Fruit fly (Drosophila melanogaster) whole organism, embryonic: ENCODE measurements around the gene CG10513.

Source experiments
- Aef1 ChIP-seq: fragments of 200-800 bp; sonication (Bioruptor generic); IDR thresholded peaks from 3 replicates; pipeline ENCODE4 v1.3.6; 2022; ENCODE audit warnings: missing biosample characterization, missing genetic modification characterization
- BEAF-32 ChIP-seq: fragments of 200-800 bp; sonication (Bioruptor generic); optimal IDR thresholded peaks from 3 replicates; lab custom pipeline; 2017; ENCODE audit warnings: missing biosample characterization, missing genetic modification characterization, mild to moderate bottlenecking, moderate library complexity, missing genetic modification reagents
- Bgb ChIP-seq: fragments of 200-800 bp; sonication (Bioruptor generic); IDR thresholded peaks from 2 replicates; pipeline ENCODE4 v1.3.6; 2022; ENCODE audit warnings: missing biosample characterization, missing genetic modification characterization; ENCODE audit not compliant: partially characterized antibody
- CG10209 ChIP-seq: fragments of 200-800 bp; sonication (Bioruptor generic); optimal IDR thresholded peaks from 3 replicates; lab custom pipeline; 2017; ENCODE audit warnings: missing biosample characterization, mild to moderate bottlenecking, missing genetic modification characterization, missing genetic modification reagents
- CG10267 ChIP-seq: fragments of 200-800 bp; sonication (Bioruptor generic); optimal IDR thresholded peaks from 2 replicates; lab custom pipeline; 2018; ENCODE audit warnings: missing biosample characterization, mild to moderate bottlenecking, missing genetic modification characterization, moderate library complexity
- CG11398 ChIP-seq: fragments of 200-800 bp; sonication (Bioruptor generic); optimal IDR thresholded peaks from 2 replicates; lab custom pipeline; 2016; ENCODE audit warnings: missing biosample characterization, missing genetic modification characterization
- CG12391 ChIP-seq: fragments of 200-800 bp; sonication (Bioruptor generic); optimal IDR thresholded peaks from 3 replicates; lab custom pipeline; 2018; ENCODE audit warnings: missing biosample characterization, mild to moderate bottlenecking, missing genetic modification characterization, moderate library complexity
- CG12659 ChIP-seq: fragments of 200-800 bp; sonication (Bioruptor generic); optimal IDR thresholded peaks from 3 replicates; lab custom pipeline; 2017; ENCODE audit warnings: mild to moderate bottlenecking, missing biosample characterization, missing genetic modification reagents, missing genetic modification characterization
- CG13424 ChIP-seq: fragments of 200-800 bp; sonication (Bioruptor generic); optimal IDR thresholded peaks from 2 replicates; lab custom pipeline; 2019; ENCODE audit warnings: missing biosample characterization, mild to moderate bottlenecking, missing genetic modification characterization, moderate library complexity
- CG14710 ChIP-seq: fragments of 200-800 bp; sonication (Bioruptor generic); optimal IDR thresholded peaks from 3 replicates; lab custom pipeline; 2019; ENCODE audit warnings: missing biosample characterization, mild to moderate bottlenecking, missing genetic modification characterization, moderate library complexity
- CG15696 ChIP-seq: fragments of 200-800 bp; sonication (Bioruptor generic); optimal IDR thresholded peaks from 2 replicates; lab custom pipeline; 2019; ENCODE audit warnings: missing biosample characterization, mild to moderate bottlenecking, missing genetic modification characterization, moderate library complexity
- CG16779 ChIP-seq: fragments of 200-800 bp; sonication (Bioruptor generic); IDR thresholded peaks from 2 replicates; pipeline ENCODE4 v1.3.6; 2022; ENCODE audit warnings: missing biosample characterization, missing genetic modification characterization
- CG17829 ChIP-seq: fragments of 200-800 bp; optimal IDR thresholded peaks from 2 replicates; lab custom pipeline; 2019; ENCODE audit warnings: missing biosample characterization, mild to moderate bottlenecking, missing genetic modification characterization, moderate library complexity
- CG34376 ChIP-seq: fragments of 200-800 bp; sonication (Bioruptor generic); optimal IDR thresholded peaks from 2 replicates; lab custom pipeline; 2018; ENCODE audit warnings: missing biosample characterization, mild to moderate bottlenecking, missing genetic modification characterization
- CG3847 ChIP-seq: fragments of 200-800 bp; sonication (Bioruptor generic); IDR thresholded peaks from 2 replicates; pipeline ENCODE4 v1.3.6; 2022; ENCODE audit warnings: missing biosample characterization, missing genetic modification characterization
- CG42726 ChIP-seq: fragments of 200-800 bp; sonication (Bioruptor generic); IDR thresholded peaks from 2 replicates; pipeline ENCODE4 v1.3.6; 2022; ENCODE audit warnings: missing biosample characterization, missing genetic modification characterization; ENCODE audit not compliant: partially characterized antibody
- CG7556 ChIP-seq: fragments of 200-800 bp; sonication (Bioruptor generic); optimal IDR thresholded peaks from 2 replicates; lab custom pipeline; 2017; ENCODE audit warnings: missing biosample characterization, mild to moderate bottlenecking, missing genetic modification characterization
- CG8290 ChIP-seq, 3 experiments: fragments of 200-800 bp; sonication (Bioruptor generic); optimal IDR thresholded peaks; 2 replicates each; lab custom pipeline; 2016 to 2019; ENCODE audit warnings: missing biosample characterization in 3 of 3, missing genetic modification characterization in 3 of 3, mild to moderate bottlenecking in 2 of 3, moderate library complexity in 1 of 3
- CG8924 ChIP-seq: fragments of 200-800 bp; optimal IDR thresholded peaks from 3 replicates; lab custom pipeline; 2019; ENCODE audit warnings: missing biosample characterization, mild to moderate bottlenecking, missing genetic modification characterization, moderate library complexity
- CTCF ChIP-seq: fragments of 200-800 bp; sonication (Bioruptor generic); optimal IDR thresholded peaks from 2 replicates; lab custom pipeline; 2017; ENCODE audit warnings: missing biosample characterization, mild to moderate bottlenecking, missing genetic modification characterization, moderate library complexity
- Dek ChIP-seq: fragments of 200-800 bp; sonication (Bioruptor generic); optimal IDR thresholded peaks from 3 replicates; lab custom pipeline; 2019; ENCODE audit warnings: missing biosample characterization, mild to moderate bottlenecking, missing genetic modification characterization, moderate library complexity
- Ets97D ChIP-seq: fragments of 200-800 bp; sonication (Bioruptor generic); optimal IDR thresholded peaks from 3 replicates; lab custom pipeline; 2016; ENCODE audit warnings: missing biosample characterization, missing genetic modification characterization
- H15 ChIP-seq: fragments of 200-800 bp; sonication (Bioruptor generic); IDR thresholded peaks from 3 replicates; pipeline ENCODE4 v1.3.6; 2022; ENCODE audit warnings: missing biosample characterization, missing genetic modification characterization
- Jarid2 ChIP-seq: fragments of 200-800 bp; sonication (Bioruptor generic); optimal IDR thresholded peaks from 3 replicates; lab custom pipeline; 2017; ENCODE audit warnings: mild to moderate bottlenecking, missing biosample characterization, missing genetic modification reagents, missing genetic modification characterization
- Med ChIP-seq: fragments of 200-800 bp; sonication (Bioruptor generic); peaks from one replicate; lab custom pipeline; 2016; ENCODE audit warnings: missing biosample characterization, missing genetic modification characterization, mild to moderate bottlenecking, inconsistent platforms, moderate library complexity
- Nf-YC ChIP-seq: fragments of 200-800 bp; optimal IDR thresholded peaks from 3 replicates; lab custom pipeline; 2019; ENCODE audit warnings: missing biosample characterization, mild to moderate bottlenecking, missing genetic modification characterization, moderate library complexity
- PHDP ChIP-seq: fragments of 200-800 bp; sonication (Bioruptor generic); optimal IDR thresholded peaks from 3 replicates; lab custom pipeline; 2018; ENCODE audit warnings: missing biosample characterization, mild to moderate bottlenecking, missing genetic modification characterization, moderate library complexity
- amos ChIP-seq: fragments of 200-800 bp; sonication (Bioruptor generic); IDR thresholded peaks from 2 replicates; pipeline ENCODE4 v1.3.6; 2022; ENCODE audit warnings: missing biosample characterization, missing genetic modification characterization; ENCODE audit not compliant: partially characterized antibody
- ase ChIP-seq: fragments of 200-800 bp; sonication (Bioruptor generic); IDR thresholded peaks from 3 replicates; pipeline ENCODE4 v1.3.6; 2022; ENCODE audit warnings: missing biosample characterization, missing genetic modification characterization
- exex ChIP-seq: fragments of 200-800 bp; sonication (Bioruptor generic); optimal IDR thresholded peaks from 4 replicates; lab custom pipeline; 2018; ENCODE audit warnings: missing biosample characterization, mild to moderate bottlenecking, missing genetic modification characterization, moderate library complexity
- fd3F ChIP-seq: fragments of 200-800 bp; sonication (Bioruptor generic); optimal IDR thresholded peaks from 2 replicates; lab custom pipeline; 2018; ENCODE audit warnings: missing biosample characterization, mild to moderate bottlenecking, missing genetic modification characterization, moderate library complexity
- gsb-n ChIP-seq: fragments of 200-800 bp; sonication (Bioruptor generic); optimal IDR thresholded peaks from 3 replicates; lab custom pipeline; 2018; ENCODE audit warnings: missing biosample characterization, mild to moderate bottlenecking, missing genetic modification characterization
- nerfin-2 ChIP-seq: fragments of 200-800 bp; sonication (Bioruptor generic); IDR thresholded peaks from 2 replicates; pipeline ENCODE4 v1.3.6; 2022; ENCODE audit warnings: missing biosample characterization, missing genetic modification characterization; ENCODE audit not compliant: partially characterized antibody
- stc ChIP-seq: fragments of 200-800 bp; sonication (Bioruptor generic); IDR thresholded peaks from 2 replicates; pipeline ENCODE4 v1.3.6; 2022; ENCODE audit warnings: missing biosample characterization, missing genetic modification characterization
- stwl ChIP-seq: fragments of 200-800 bp; sonication (Bioruptor generic); optimal IDR thresholded peaks from 3 replicates; lab custom pipeline; 2018; ENCODE audit warnings: missing biosample characterization, mild to moderate bottlenecking, missing genetic modification characterization, moderate library complexity
- tap ChIP-seq: fragments of 200-800 bp; optimal IDR thresholded peaks from 3 replicates; lab custom pipeline; 2019; ENCODE audit warnings: missing biosample characterization, mild to moderate bottlenecking, missing genetic modification characterization, moderate library complexity
- trem ChIP-seq: fragments of 200-800 bp; optimal IDR thresholded peaks from 3 replicates; lab custom pipeline; 2019; ENCODE audit warnings: missing biosample characterization, mild to moderate bottlenecking, missing genetic modification characterization, moderate library complexity
- vnd ChIP-seq: fragments of 200-800 bp; sonication (Bioruptor generic); IDR thresholded peaks from 3 replicates; pipeline ENCODE4 v1.3.6; 2022; ENCODE audit warnings: missing biosample characterization, missing genetic modification characterization; ENCODE audit not compliant: partially characterized antibody

Gene CG10513

DNA sequence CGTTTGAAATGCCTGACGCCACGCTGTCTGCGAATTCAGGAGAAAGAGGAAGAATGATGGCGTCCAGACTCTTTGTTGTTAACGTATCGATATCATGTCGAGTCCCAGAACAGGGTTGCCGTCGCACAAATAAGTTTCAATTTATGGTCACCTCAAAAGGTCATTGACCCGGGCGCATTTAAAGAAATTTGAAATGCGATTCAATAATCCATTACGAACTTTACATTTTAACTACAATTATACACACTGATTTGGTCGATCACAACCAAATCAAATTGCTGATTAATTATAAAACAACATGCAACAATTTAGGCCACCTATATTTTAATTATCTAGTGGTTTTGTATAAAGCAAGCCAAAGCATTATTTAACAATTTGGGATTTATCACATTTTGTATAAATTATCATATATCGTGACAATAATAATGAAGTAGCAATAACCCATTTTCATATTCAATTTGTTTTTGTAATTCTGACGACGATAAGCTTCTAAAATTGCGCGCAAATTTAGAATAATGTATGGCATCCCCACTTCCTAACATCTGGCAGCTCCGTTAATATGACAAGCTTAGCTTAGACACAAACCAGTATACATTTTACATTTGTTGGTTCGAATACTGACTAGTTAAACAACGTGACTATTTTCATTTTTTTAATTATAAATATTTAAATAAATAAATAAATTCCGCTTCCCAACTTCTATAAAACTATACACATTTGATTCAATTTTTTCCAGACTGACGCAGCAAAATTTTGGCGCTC lies 31.8 kb downstream of the CG10513 start, which contains the start of gene bam (continued):
- TF ChIP-seq CG14710 (tag; lab: Kevin White, UChicago) (peak; percentile 45), nerfin-2 (GFP tag; lab: Robert Waterston, UW) (no peak), CG8924 (tag; lab: Kevin White, UChicago) (peak; percentile 4), exex (tag; lab: Kevin White, UChicago) (no peak), stc (GFP tag; lab: Robert Waterston, UW) (no peak), CG34376 (GFP tag; lab: Kevin White, UChicago) (no peak), CG12391 (tag; lab: Kevin White, UChicago) (peak; percentile 33), BEAF-32 (GFP tag; lab: Kevin White, UChicago) (peak; percentile 24), tap (peak; percentile 14), Bgb (peak; percentile 55; the same call in 1 of the 2 replicates), vnd (no peak), CG42726 (GFP tag; lab: Robert Waterston, UW) (peak; percentile 56; the same call in 1 of the 2 replicates), CG10267 (tag; lab: Kevin White, UChicago) (peak; percentile 53), stwl (tag; lab: Kevin White, UChicago) (peak; percentile 83), CG3847 (GFP tag; lab: Robert Waterston, UW) (peak; percentile 80), CG7556 (no peak), CG8290 (GFP tag; optimal IDR thresholded peaks at IDR 0.05; lab: Kevin White, UChicago) (peak; percentile 43), CG8290 (tag; optimal IDR thresholded peaks at IDR 0.05; lab: Kevin White, UChicago) (no peak), H15 (GFP tag; lab: Robert Waterston, UW) (no peak), CG16779 (GFP tag; lab: Robert Waterston, UW) (no peak), Jarid2 (GFP tag; lab: Kevin White, UChicago) (no peak), ase (no peak), CG10209 (no peak), amos (GFP tag; lab: Robert Waterston, UW) (peak; percentile 42), CTCF (GFP tag; lab: Kevin White, UChicago) (peak; percentile 76), CG15696 (peak; percentile 7), PHDP (tag; lab: Kevin White, UChicago) (peak; percentile 4), trem (tag; lab: Kevin White, UChicago) (peak; percentile 71), Dek (tag; lab: Kevin White, UChicago) (peak; percentile 45), CG17829 (peak; percentile 52), CG13424 (tag; lab: Kevin White, UChicago) (peak; percentile 7), Nf-YC (tag; lab: Kevin White, UChicago) (peak; percentile 46), Aef1 (GFP tag; lab: Robert Waterston, UW) (peak; percentile 14; the same call in 1 of the 3 replicates), CG11398 (GFP tag; lab: Kevin White, UChicago) (no peak), Ets97D (GFP tag; lab: Kevin White, UChicago) (peak; percentile 69), gsb-n (tag; lab: Kevin White, UChicago) (peak; percentile 10), fd3F (no peak), Med (GFP tag; lab: Kevin White, UChicago) (peak; percentile 56), CG12659 (GFP tag; lab: Kevin White, UChicago) (peak; percentile 37)
